Worm (Caenorhabditis elegans) whole organism, mixed stage, embryonic: ENCODE data around the gene T05C12.15.

Source experiments
- M03D4.4 ChIP-seq: sonication (generic microtip); optimal IDR thresholded peaks from 2 replicates; lab custom pipeline; 2017; ENCODE audit warnings: mild to moderate bottlenecking, missing genetic modification characterization, missing compliant biosample characterization
- blmp-1 ChIP-seq: fragments of 150-350 bp; optimal IDR thresholded peaks from 2 replicates; lab custom pipeline; 2014; ENCODE audit warnings: missing biosample characterization, missing genetic modification characterization
- ceh-39 ChIP-seq: fragments of 150-350 bp; optimal IDR thresholded peaks from 2 replicates; lab custom pipeline; 2014; ENCODE audit warnings: missing biosample characterization, missing genetic modification characterization
- ceh-43 ChIP-seq: fragments of 200-800 bp; sonication (Bioruptor generic); optimal IDR thresholded peaks from 2 replicates; lab custom pipeline; 2018; ENCODE audit warnings: mild to moderate bottlenecking, missing genetic modification characterization, moderate library complexity, missing compliant biosample characterization
- ceh-83 ChIP-seq: fragments of 200-800 bp; sonication (Bioruptor generic); optimal IDR thresholded peaks from 2 replicates; lab custom pipeline; 2018; ENCODE audit warnings: mild to moderate bottlenecking, missing genetic modification characterization, missing compliant biosample characterization
- ces-1 ChIP-seq: fragments of 150-350 bp; optimal IDR thresholded peaks from 2 replicates; lab custom pipeline; 2014; ENCODE audit warnings: missing biosample characterization, missing genetic modification reagents, missing genetic modification characterization
- cnd-1 ChIP-seq: fragments of 200-800 bp; sonication (Bioruptor generic); optimal IDR thresholded peaks from 2 replicates; lab custom pipeline; 2018; ENCODE audit warnings: mild to moderate bottlenecking, missing genetic modification characterization, missing compliant biosample characterization
- drap-1 ChIP-seq: fragments of 200-800 bp; sonication (Bioruptor generic); optimal IDR thresholded peaks from 3 replicates; lab custom pipeline; 2018; ENCODE audit warnings: mild to moderate bottlenecking, missing genetic modification characterization, missing compliant biosample characterization
- elt-1 ChIP-seq: sonication (generic microtip); optimal IDR thresholded peaks from 2 replicates; lab custom pipeline; 2017; ENCODE audit warnings: missing genetic modification characterization, mild to moderate bottlenecking, missing compliant biosample characterization, antibody characterized with exemption, moderate library complexity, borderline replicate concordance; ENCODE audit not compliant: insufficient read depth
- flh-1 ChIP-seq: fragments of 200-800 bp; sonication (Bioruptor generic); optimal IDR thresholded peaks from 2 replicates; lab custom pipeline; 2018; ENCODE audit warnings: mild to moderate bottlenecking, missing genetic modification characterization, moderate library complexity, missing compliant biosample characterization
- ham-2 ChIP-seq: fragments of 200-800 bp; sonication (Bioruptor generic); optimal IDR thresholded peaks from 2 replicates; lab custom pipeline; 2018; ENCODE audit warnings: mild to moderate bottlenecking, missing genetic modification characterization, missing compliant biosample characterization
- hlh-1 ChIP-seq: fragments of 150-350 bp; optimal IDR thresholded peaks from 2 replicates; lab custom pipeline; 2014; ENCODE audit warnings: missing biosample characterization, missing genetic modification reagents, missing genetic modification characterization
- lsy-2 ChIP-seq: fragments of 150-350 bp; optimal IDR thresholded peaks from 2 replicates; lab custom pipeline; 2014; ENCODE audit warnings: missing biosample characterization, missing genetic modification characterization
- mab-5 ChIP-seq: fragments of 150-350 bp; optimal IDR thresholded peaks from 2 replicates; lab custom pipeline; 2014; ENCODE audit warnings: missing biosample characterization, missing genetic modification characterization
- mep-1 ChIP-seq: fragments of 150-350 bp; optimal IDR thresholded peaks from 2 replicates; lab custom pipeline; 2017; ENCODE audit warnings: missing biosample characterization, missing genetic modification reagents, missing genetic modification characterization, inconsistent platforms
- mls-2 ChIP-seq: sonication (generic microtip); optimal IDR thresholded peaks from 2 replicates; lab custom pipeline; 2016; ENCODE audit warnings: mild to moderate bottlenecking, missing genetic modification characterization, moderate library complexity, missing compliant biosample characterization
- nhr-12 ChIP-seq: fragments of 150-350 bp; optimal IDR thresholded peaks from 2 replicates; lab custom pipeline; 2014; ENCODE audit warnings: missing biosample characterization, missing genetic modification characterization
- nhr-2 ChIP-seq: fragments of 150-350 bp; optimal IDR thresholded peaks from 2 replicates; lab custom pipeline; 2014; ENCODE audit warnings: missing biosample characterization, missing genetic modification characterization
- nhr-237 ChIP-seq: fragments of 150-350 bp; optimal IDR thresholded peaks from 2 replicates; lab custom pipeline; 2014; ENCODE audit warnings: missing biosample characterization, missing genetic modification characterization
- nhr-28 ChIP-seq: fragments of 150-350 bp; optimal IDR thresholded peaks from 2 replicates; lab custom pipeline; 2014; ENCODE audit warnings: missing biosample characterization, missing genetic modification characterization
- nhr-76 ChIP-seq: sonication (generic microtip); optimal IDR thresholded peaks from 2 replicates; lab custom pipeline; 2017; ENCODE audit warnings: missing biosample characterization, missing genetic modification characterization
- pha-4 ChIP-seq: fragments of 150-350 bp; optimal IDR thresholded peaks from 2 replicates; lab custom pipeline; 2018; ENCODE audit warnings: missing biosample characterization, missing genetic modification reagents, missing genetic modification characterization
- sem-2 ChIP-seq: fragments of 200-800 bp; sonication (Bioruptor generic); optimal IDR thresholded peaks from 2 replicates; lab custom pipeline; 2018; ENCODE audit warnings: mild to moderate bottlenecking, missing genetic modification characterization, missing compliant biosample characterization
- sptf-1 ChIP-seq: sonication (generic microtip); optimal IDR thresholded peaks from 2 replicates; lab custom pipeline; 2017; ENCODE audit warnings: mild to moderate bottlenecking, missing genetic modification characterization, moderate library complexity, missing compliant biosample characterization
- unc-120 ChIP-seq: sonication (generic microtip); optimal IDR thresholded peaks from 2 replicates; lab custom pipeline; 2017; ENCODE audit warnings: missing genetic modification characterization, missing compliant biosample characterization; ENCODE audit not compliant: poor library complexity, severe bottlenecking
- unc-39 ChIP-seq: fragments of 150-350 bp; optimal IDR thresholded peaks from 2 replicates; lab custom pipeline; 2014; ENCODE audit warnings: missing biosample characterization, missing genetic modification characterization
- unc-62 ChIP-seq: fragments of 150-350 bp; optimal IDR thresholded peaks from 2 replicates; lab custom pipeline; 2014; ENCODE audit warnings: missing biosample characterization, missing genetic modification reagents, missing genetic modification characterization
- zip-8 ChIP-seq: fragments of 150-350 bp; optimal IDR thresholded peaks from 2 replicates; lab custom pipeline; 2014; ENCODE audit warnings: missing biosample characterization, missing genetic modification characterization
- ztf-11 ChIP-seq: fragments of 150-350 bp; optimal IDR thresholded peaks from 2 replicates; lab custom pipeline; 2014; ENCODE audit warnings: missing biosample characterization, missing genetic modification characterization

The T05C12.15 gene

DNA sequence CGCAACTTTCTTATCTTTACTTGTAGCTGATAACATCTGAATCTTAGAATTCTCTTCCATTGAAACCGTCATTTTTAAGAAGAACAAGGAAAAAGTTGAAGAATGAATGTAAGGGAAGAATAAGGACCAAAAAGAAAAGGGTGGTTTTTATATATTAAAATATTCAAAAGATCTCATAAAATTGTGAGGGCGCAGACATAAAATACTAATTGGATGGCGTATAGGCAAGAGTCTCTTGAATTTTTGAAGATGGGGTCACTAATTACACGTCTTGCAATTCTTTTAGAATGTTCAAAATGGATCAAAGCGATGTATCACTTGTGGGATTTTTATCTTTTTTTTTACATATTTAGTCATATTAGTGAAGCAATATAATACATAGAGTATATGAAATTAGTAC, 43.3 kb downstream of the T05C12.15 start, which contains the start of gene twk-3:
Gene twk-3, minus strand, starts transcription at position 101 of the 400 bp plus-strand sequence.
- no peak for TF ChIP-seq blmp-1
- TF ChIP-seq hlh-1 (tag; lab: Kevin White, UChicago): no peak
- TF ChIP-seq nhr-76: no peak
- TF ChIP-seq ceh-83: no peak
- TF ChIP-seq M03D4.4 (tag; lab: Kevin White, UChicago): no peak
- no peak for TF ChIP-seq nhr-2 (tag; lab: Kevin White, UChicago)
- no peak for TF ChIP-seq nhr-237 (tag; lab: Kevin White, UChicago)
- TF ChIP-seq nhr-28: no peak
- no peak for TF ChIP-seq elt-1 (tag; lab: Kevin White, UChicago)
- TF ChIP-seq ham-2: no peak
- TF ChIP-seq zip-8 (tag; lab: Kevin White, UChicago): no peak
- TF ChIP-seq lsy-2 (tag; lab: Kevin White, UChicago): no peak
- TF ChIP-seq mep-1 (tag; lab: Kevin White, UChicago): no peak
- TF ChIP-seq pha-4 (tag; lab: Kevin White, UChicago): no peak
- no peak for TF ChIP-seq mls-2 (tag; lab: Kevin White, UChicago)
- TF ChIP-seq ceh-39: no peak
- no peak for TF ChIP-seq unc-39
- TF ChIP-seq sem-2 (GFP tag; lab: Kevin White, UChicago): no peak
- no peak for TF ChIP-seq unc-62

DNA sequence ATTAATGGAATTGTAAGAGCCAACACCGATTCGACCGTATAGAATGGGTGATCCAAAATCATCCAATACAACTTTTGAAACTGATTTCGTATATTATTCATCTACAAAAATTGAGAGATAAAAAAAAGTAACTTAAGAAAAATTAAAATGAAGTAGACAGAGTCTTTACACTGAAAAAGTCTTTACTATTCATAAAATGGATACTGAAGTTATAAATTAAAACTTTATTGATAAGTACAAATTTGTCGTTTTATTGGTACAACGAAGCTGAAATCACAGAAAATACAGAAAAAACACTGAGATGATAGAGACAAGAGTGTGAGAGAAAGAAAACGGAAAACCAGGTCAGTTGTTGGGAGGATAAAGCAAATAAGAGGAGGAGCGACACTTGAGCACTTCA, 45.0 kb downstream of the T05C12.15 start, which contains the start of gene M110.10:
Gene M110.10, minus strand, starts transcription at position 101 of the 400 bp plus-strand sequence.
- TF ChIP-seq unc-120 (tag; lab: Kevin White, UChicago) (no peak), blmp-1 (no peak), ceh-83 (no peak), ceh-39 (no peak), ces-1 (GFP tag; lab: Kevin White, UChicago) (no peak), mep-1 (tag; lab: Kevin White, UChicago) (no peak), cnd-1 (tag; lab: Kevin White, UChicago) (no peak), sem-2 (GFP tag; lab: Kevin White, UChicago) (no peak), unc-62 (no peak), mab-5 (tag; lab: Kevin White, UChicago) (no peak), drap-1 (GFP tag; lab: Kevin White, UChicago) (no peak), nhr-2 (tag; lab: Kevin White, UChicago) (no peak), hlh-1 (tag; lab: Kevin White, UChicago) (no peak)

DNA sequence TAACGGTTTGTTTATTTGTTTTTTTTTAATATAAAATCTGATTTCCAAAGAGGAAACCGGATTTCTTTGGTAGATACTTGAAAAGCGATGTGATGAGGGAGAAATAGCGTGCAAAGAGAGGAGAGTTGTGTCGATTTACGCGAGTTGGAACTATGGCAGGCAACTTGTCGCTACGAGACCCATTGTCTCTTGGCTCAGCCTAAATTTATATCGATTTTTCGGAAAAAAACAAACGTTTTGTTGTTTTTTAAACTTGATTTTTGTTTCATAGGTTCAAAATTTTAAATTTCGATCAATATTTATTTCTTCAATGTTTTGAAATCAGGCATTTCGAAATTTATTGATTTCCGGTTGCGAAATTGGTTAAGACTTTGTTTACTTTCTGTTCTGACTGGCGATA, 47.0 kb downstream of the T05C12.15 start, which contains the start of gene M110.3:
Gene M110.3, minus strand, starts transcription at position 184 of the 400 bp plus-strand sequence.
- peak; percentile 22 for TF ChIP-seq pha-4 (tag; lab: Kevin White, UChicago)
- TF ChIP-seq unc-120 (tag; lab: Kevin White, UChicago): peak; percentile 41
- TF ChIP-seq lsy-2 (tag; lab: Kevin White, UChicago): peak; percentile 26
- TF ChIP-seq nhr-237 (tag; lab: Kevin White, UChicago): peak; percentile 49
- peak; percentile 77 for TF ChIP-seq ces-1 (GFP tag; lab: Kevin White, UChicago)
- TF ChIP-seq ceh-39: peak; percentile 40
- peak; percentile 72 for TF ChIP-seq mep-1 (tag; lab: Kevin White, UChicago)
- TF ChIP-seq sem-2 (GFP tag; lab: Kevin White, UChicago): no peak
- TF ChIP-seq blmp-1: no peak
- TF ChIP-seq hlh-1 (tag; lab: Kevin White, UChicago): peak; percentile 20

DNA sequence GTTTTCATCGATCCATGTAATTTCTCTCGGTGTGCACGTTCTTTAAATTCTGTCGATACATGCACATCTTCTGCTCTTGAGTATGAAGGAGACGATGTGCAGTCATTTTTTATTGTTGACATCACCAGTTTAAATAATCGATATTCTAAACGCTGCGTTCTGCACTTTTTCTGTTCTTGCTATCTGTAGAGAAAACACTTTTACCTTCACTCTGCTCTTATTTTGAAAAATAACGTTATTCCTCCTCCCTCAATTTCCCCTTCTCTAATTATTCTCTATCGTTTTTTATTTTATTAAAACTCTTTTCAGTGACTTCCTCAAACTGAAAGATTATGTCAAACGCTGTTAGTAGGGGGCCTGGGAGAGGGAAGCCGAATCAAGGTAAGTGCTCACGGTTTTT, 47.5 kb downstream of the T05C12.15 start, which contains the start of gene ifg-1:
Gene ifg-1, plus strand, starts transcription at position 301 of the 400 bp plus-strand sequence.
- TF ChIP-seq elt-1 (tag; lab: Kevin White, UChicago): no peak
- TF ChIP-seq nhr-76: no peak
- TF ChIP-seq sem-2 (GFP tag; lab: Kevin White, UChicago): no peak
- TF ChIP-seq mep-1 (tag; lab: Kevin White, UChicago): no peak

DNA sequence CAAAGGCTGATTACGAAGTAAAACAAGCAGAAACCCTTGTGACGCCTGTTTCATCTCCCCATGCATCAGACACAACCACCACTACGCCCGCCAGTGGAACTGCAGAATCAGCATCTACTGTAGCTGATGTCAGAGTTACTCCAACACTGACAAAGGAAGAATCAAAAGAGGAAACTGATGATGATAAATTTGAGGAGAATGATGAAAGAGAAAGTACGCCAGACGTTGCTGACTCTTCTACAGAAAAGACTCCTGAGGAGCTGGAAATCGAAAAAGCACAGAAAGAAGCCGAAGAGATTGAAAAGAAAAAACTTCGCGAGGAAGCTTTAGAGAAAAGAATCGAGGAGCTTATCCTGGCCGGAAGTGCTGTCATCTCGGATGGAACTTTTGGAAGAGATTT, 48.9 kb downstream of the T05C12.15 start:
- no peak for TF ChIP-seq pha-4 (tag; lab: Kevin White, UChicago)
- no peak for TF ChIP-seq elt-1 (tag; lab: Kevin White, UChicago)
- no peak for TF ChIP-seq mep-1 (tag; lab: Kevin White, UChicago)
- no peak for TF ChIP-seq unc-120 (tag; lab: Kevin White, UChicago)
- no peak for TF ChIP-seq unc-39
- TF ChIP-seq cnd-1 (tag; lab: Kevin White, UChicago): no peak
- no peak for TF ChIP-seq ceh-39
- no peak for TF ChIP-seq sptf-1 (tag; lab: Kevin White, UChicago)
- TF ChIP-seq flh-1 (GFP tag; lab: Kevin White, UChicago): no peak
- TF ChIP-seq ham-2: no peak
- no peak for TF ChIP-seq ztf-11 (tag; lab: Kevin White, UChicago)
- TF ChIP-seq nhr-76: no peak
- TF ChIP-seq nhr-237 (tag; lab: Kevin White, UChicago): no peak
- TF ChIP-seq ceh-43 (GFP tag; lab: Kevin White, UChicago): no peak
- TF ChIP-seq nhr-28: no peak
- no peak for TF ChIP-seq nhr-12 (tag; lab: Kevin White, UChicago)
